Worm (Caenorhabditis elegans) whole organism, L4/young adult: Measurements from ENCODE around the gene Y17G7B.22.

Source experiments
- W03F9.2 ChIP-seq: fragments of 150-350 bp; optimal IDR thresholded peaks from 2 replicates; lab custom pipeline; 2014; ENCODE audit warnings: missing biosample characterization, missing genetic modification characterization
- dao-5 ChIP-seq: sonication (generic microtip); optimal IDR thresholded peaks from 2 replicates; lab custom pipeline; 2016; ENCODE audit warnings: missing genotype, missing genetic modification characterization, moderate library complexity, missing compliant biosample characterization
- him-1 ChIP-seq: sonication (generic microtip); optimal IDR thresholded peaks from 2 replicates; lab custom pipeline; 2016; ENCODE audit warnings: missing genotype, missing genetic modification reagents, missing genetic modification characterization, missing compliant biosample characterization

- TF ChIP-seq him-1 (tag; lab: Kevin White, UChicago) = no peak
- TF ChIP-seq W03F9.2 (tag; lab: Kevin White, UChicago) = no peak
- no peak for TF ChIP-seq dao-5
These were observed 13.3 kb upstream of the Y17G7B.22 start for ce11 chrII:12054558-12054957.
